Worm (Caenorhabditis elegans) whole organism, dauer: ENCODE data around the gene F47B8.10.

ENCODE experiments used
- unc-62 ChIP-seq: sonication (generic microtip); optimal IDR thresholded peaks from 2 replicates; lab custom pipeline; 2017; ENCODE audit warnings: missing biosample characterization, missing genetic modification reagents, missing genetic modification characterization

F47B8.10 gene

ce11 chrV:14319101-14319781, 22.5 kb upstream of the F47B8.10 start, which contains the start of gene F47B8.13:
Gene F47B8.13 (minus strand): TSS chrV:14319731.
- no peak for TF ChIP-seq unc-62 (GFP tag; lab: Kevin White, UChicago)

- TF ChIP-seq unc-62 (GFP tag; lab: Kevin White, UChicago), result no peak
These were observed 21.5 kb upstream of the F47B8.10 start, which contains the start of gene F47B8.14 for ce11 chrV:14320246-14320645. Gene F47B8.14 (plus strand): TSS chrV:14320546.

- TF ChIP-seq unc-62 (GFP tag; lab: Kevin White, UChicago), result no peak
These were observed 20.9 kb upstream of the F47B8.10 start for ce11 chrV:14320730-14321319.

- TF ChIP-seq unc-62 (GFP tag; lab: Kevin White, UChicago), result no peak
These were observed 19.0 kb upstream of the F47B8.10 start, which contains the start of gene F47B8.3 for ce11 chrV:14322743-14323142. Gene F47B8.3 (minus strand): TSS chrV:14323003.

ce11 chrV:14324502-14325467, 17.0 kb upstream of the F47B8.10 start, which contains the start of the genes F47B8.4 and F47B8.18:
Gene F47B8.4 (minus strand): TSS chrV:14324673.
Gene F47B8.18 (minus strand): TSS chrV:14325464.
- TF ChIP-seq unc-62 (GFP tag; lab: Kevin White, UChicago), result no peak

- no peak for TF ChIP-seq unc-62 (GFP tag; lab: Kevin White, UChicago)
These were observed 14.0 kb upstream of the F47B8.10 start, which contains the start of gene F47B8.5 for ce11 chrV:14327776-14328175. Gene F47B8.5 (minus strand): TSS chrV:14327876.

- no peak for TF ChIP-seq unc-62 (GFP tag; lab: Kevin White, UChicago)
These were observed 13.0 kb upstream of the F47B8.10 start, which contains the start of gene pepm-1 for ce11 chrV:14328806-14329205. Gene pepm-1 (plus strand): TSS chrV:14329106.

ce11 chrV:14331477-14331876, 10.3 kb upstream of the F47B8.10 start, which contains the start of gene F47B8.8:
Gene F47B8.8 (plus strand): TSS chrV:14331733.
- no peak for TF ChIP-seq unc-62 (GFP tag; lab: Kevin White, UChicago)

ce11 chrV:14333116-14333515, 8.7 kb upstream of the F47B8.10 start, which contains the start of gene srm-4:
Gene srm-4 (plus strand): TSS chrV:14333416.
- no peak for TF ChIP-seq unc-62 (GFP tag; lab: Kevin White, UChicago)

- no peak for TF ChIP-seq unc-62 (GFP tag; lab: Kevin White, UChicago)
These were observed 6.9 kb upstream of the F47B8.10 start, which contains the start of gene srm-5 for ce11 chrV:14334901-14335300. Gene srm-5 (plus strand): TSS chrV:14335201.

- no peak for TF ChIP-seq unc-62 (GFP tag; lab: Kevin White, UChicago)
These were observed 5.1 kb upstream of the F47B8.10 start, which contains the start of gene srm-6 for ce11 chrV:14336655-14337054. Gene srm-6 (plus strand): TSS chrV:14336955.

ce11 chrV:14347234-14347826, 5.6 kb downstream of the F47B8.10 start, which contains the start of gene cept-2:
Gene cept-2 (plus strand): TSS chrV:14347766.
- TF ChIP-seq unc-62 (GFP tag; lab: Kevin White, UChicago), result no peak

ce11 chrV:14350498-14350897, 8.7 kb downstream of the F47B8.10 start:
- no peak for TF ChIP-seq unc-62 (GFP tag; lab: Kevin White, UChicago)

- TF ChIP-seq unc-62 (GFP tag; lab: Kevin White, UChicago), result no peak
These were observed 9.2 kb downstream of the F47B8.10 start for ce11 chrV:14350949-14351348.

ce11 chrV:14351629-14352028, 9.9 kb downstream of the F47B8.10 start, which contains the start of gene vha-13:
Gene vha-13 (plus strand): TSS chrV:14351709.
- no peak for TF ChIP-seq unc-62 (GFP tag; lab: Kevin White, UChicago)
